Fruit fly (Drosophila melanogaster) whole organism, embryonic: ENCODE measurements around the gene Ir31a.

Experiments used
- CG10543 ChIP-seq: fragments of 200-800 bp; sonication (Bioruptor generic); optimal IDR thresholded peaks from 3 replicates; lab custom pipeline; 2017; ENCODE audit warnings: missing biosample characterization, mild to moderate bottlenecking, missing genetic modification characterization, moderate library complexity
- CG11560 ChIP-seq: fragments of 200-800 bp; sonication (Bioruptor generic); IDR thresholded peaks from 3 replicates; pipeline ENCODE4 v1.3.6; 2022; ENCODE audit warnings: missing biosample characterization, missing genetic modification characterization
- CG12659 ChIP-seq: fragments of 200-800 bp; sonication (Bioruptor generic); optimal IDR thresholded peaks from 3 replicates; lab custom pipeline; 2017; ENCODE audit warnings: mild to moderate bottlenecking, missing biosample characterization, missing genetic modification reagents, missing genetic modification characterization
- CG13296 ChIP-seq: fragments of 200-800 bp; sonication (Bioruptor generic); optimal IDR thresholded peaks from 3 replicates; lab custom pipeline; 2018; ENCODE audit warnings: missing biosample characterization, mild to moderate bottlenecking, missing genetic modification characterization
- CG13775 ChIP-seq: fragments of 200-800 bp; sonication (Bioruptor generic); optimal IDR thresholded peaks from 3 replicates; lab custom pipeline; 2017; ENCODE audit warnings: missing biosample characterization, mild to moderate bottlenecking, missing genetic modification characterization
- CG15011 ChIP-seq: fragments of 200-800 bp; sonication (Bioruptor generic); optimal IDR thresholded peaks from 3 replicates; lab custom pipeline; 2018; ENCODE audit warnings: missing biosample characterization, mild to moderate bottlenecking, missing genetic modification characterization
- CG15073 ChIP-seq: fragments of 200-800 bp; sonication (Bioruptor generic); optimal IDR thresholded peaks from 2 replicates; lab custom pipeline; 2016; ENCODE audit warnings: missing biosample characterization, missing genetic modification characterization
- CG15514 ChIP-seq: fragments of 200-800 bp; sonication (Bioruptor generic); optimal IDR thresholded peaks from 3 replicates; lab custom pipeline; 2017; ENCODE audit warnings: missing biosample characterization, missing genetic modification characterization, mild to moderate bottlenecking, moderate library complexity, missing genetic modification reagents
- CG16863 ChIP-seq: fragments of 200-800 bp; sonication (Bioruptor generic); optimal IDR thresholded peaks from 3 replicates; lab custom pipeline; 2016; ENCODE audit warnings: missing biosample characterization, missing genetic modification characterization
- CG17359 ChIP-seq: fragments of 200-800 bp; sonication (Bioruptor generic); optimal IDR thresholded peaks from 3 replicates; lab custom pipeline; 2018; ENCODE audit warnings: missing biosample characterization, mild to moderate bottlenecking, missing genetic modification characterization, moderate library complexity
- CG17361 ChIP-seq: fragments of 200-800 bp; sonication (Bioruptor generic); IDR thresholded peaks from 3 replicates; pipeline ENCODE4 v1.3.6; 2022; ENCODE audit warnings: missing biosample characterization, missing genetic modification characterization
- CG1792 ChIP-seq: fragments of 200-800 bp; sonication (Bioruptor generic); optimal IDR thresholded peaks from 2 replicates; lab custom pipeline; 2016; ENCODE audit warnings: missing biosample characterization, missing genetic modification characterization
- CG18599 ChIP-seq: fragments of 200-800 bp; sonication (Bioruptor generic); optimal IDR thresholded peaks from 3 replicates; lab custom pipeline; 2017; ENCODE audit warnings: missing biosample characterization, missing genetic modification characterization, mild to moderate bottlenecking, moderate library complexity, missing genetic modification reagents
- CG18619 ChIP-seq: fragments of 200-800 bp; sonication (Bioruptor generic); optimal IDR thresholded peaks from 3 replicates; lab custom pipeline; 2017; ENCODE audit warnings: missing biosample characterization, mild to moderate bottlenecking, missing genetic modification characterization
- CG2116 ChIP-seq: fragments of 200-800 bp; sonication (Bioruptor generic); optimal IDR thresholded peaks from 3 replicates; lab custom pipeline; 2018; ENCODE audit warnings: missing biosample characterization, mild to moderate bottlenecking, missing genetic modification characterization
- CG2129 ChIP-seq: fragments of 200-800 bp; sonication (Bioruptor generic); IDR thresholded peaks from 2 replicates; pipeline ENCODE4 v1.3.6; 2022; ENCODE audit warnings: missing biosample characterization, missing genetic modification characterization; ENCODE audit not compliant: partially characterized antibody
- CG4854 ChIP-seq: fragments of 200-800 bp; sonication (Bioruptor generic); optimal IDR thresholded peaks from 2 replicates; lab custom pipeline; 2016; ENCODE audit warnings: missing biosample characterization, missing genetic modification characterization, inconsistent platforms
- CG5245 ChIP-seq: fragments of 200-800 bp; sonication (Bioruptor generic); optimal IDR thresholded peaks from 3 replicates; lab custom pipeline; 2016; ENCODE audit warnings: missing biosample characterization, missing genetic modification characterization
- D ChIP-seq, 2 experiments: fragments of 200-800 bp in 1 of 2; fragments of >200 bp in 1 of 2; sonication (Bioruptor generic) in 1 of 2; optimal IDR thresholded peaks; 2 replicates in 1 of 2; 3 replicates in 1 of 2; lab custom pipeline; 2017; ENCODE audit warnings: mild to moderate bottlenecking in 1 of 2, missing biosample characterization in 1 of 2, missing genetic modification characterization in 1 of 2, missing genetic modification reagents in 1 of 2
- Dll ChIP-seq: fragments of 200-800 bp; sonication (Bioruptor generic); IDR thresholded peaks from 4 replicates; pipeline ENCODE4 v1.3.6; 2022; ENCODE audit warnings: missing biosample characterization, missing genetic modification characterization; ENCODE audit not compliant: partially characterized antibody
- Dref ChIP-seq: fragments of 200-800 bp; sonication (Bioruptor generic); IDR thresholded peaks from 2 replicates; pipeline ENCODE4 v1.3.6; 2022; ENCODE audit warnings: missing biosample characterization, missing genetic modification characterization
- HmgD ChIP-seq: fragments of 200-800 bp; sonication (Bioruptor generic); optimal IDR thresholded peaks from 3 replicates; lab custom pipeline; 2016; ENCODE audit warnings: missing biosample characterization, missing genetic modification characterization
- Hr3 ChIP-seq: fragments of 200-800 bp; sonication (Bioruptor generic); optimal IDR thresholded peaks from 3 replicates; lab custom pipeline; 2016; ENCODE audit warnings: missing biosample characterization, missing genetic modification characterization
- Mad ChIP-seq: fragments of 200-800 bp; sonication (Bioruptor generic); optimal IDR thresholded peaks from 2 replicates; lab custom pipeline; 2016; ENCODE audit warnings: missing biosample characterization, missing genetic modification characterization
- Meics ChIP-seq: fragments of 200-800 bp; sonication (Bioruptor generic); optimal IDR thresholded peaks from 2 replicates; lab custom pipeline; 2017; ENCODE audit warnings: missing biosample characterization, mild to moderate bottlenecking, missing genetic modification characterization
- NC2α ChIP-seq: fragments of 200-800 bp; sonication (Bioruptor generic); optimal IDR thresholded peaks from 2 replicates; lab custom pipeline; 2016; ENCODE audit warnings: missing biosample characterization, missing genetic modification characterization
- Scr ChIP-seq: fragments of 200-800 bp; sonication (Bioruptor generic); IDR thresholded peaks from 2 replicates; pipeline ENCODE4 v1.3.6; 2022; ENCODE audit warnings: missing biosample characterization, missing genetic modification characterization; ENCODE audit not compliant: partially characterized antibody
- ab ChIP-seq: fragments of 200-800 bp; sonication (Bioruptor generic); optimal IDR thresholded peaks from 2 replicates; lab custom pipeline; 2016; ENCODE audit warnings: missing biosample characterization, missing genetic modification characterization
- chif ChIP-seq, 2 experiments: fragments of 200-800 bp; sonication (Bioruptor generic); optimal IDR thresholded peaks; 3 replicates each; lab custom pipeline; 2016; ENCODE audit warnings: missing biosample characterization in 2 of 2, missing genetic modification characterization in 2 of 2
- cwo ChIP-seq: fragments of 200-800 bp; sonication (Bioruptor generic); optimal IDR thresholded peaks from 3 replicates; lab custom pipeline; 2017; ENCODE audit warnings: missing biosample characterization, missing genetic modification characterization, mild to moderate bottlenecking, moderate library complexity, missing genetic modification reagents
- dimm ChIP-seq: fragments of 200-800 bp; sonication (Bioruptor generic); IDR thresholded peaks from 2 replicates; pipeline ENCODE4 v1.3.6; 2022; ENCODE audit warnings: missing biosample characterization, missing genetic modification characterization
- esg ChIP-seq: fragments of 200-800 bp; sonication (Bioruptor generic); conservative IDR thresholded peaks from 2 replicates; pipeline ENCODE4 v1.3.6; 2022; ENCODE audit warnings: missing biosample characterization, missing genetic modification characterization
- fd3F ChIP-seq: fragments of 200-800 bp; sonication (Bioruptor generic); optimal IDR thresholded peaks from 2 replicates; lab custom pipeline; 2018; ENCODE audit warnings: missing biosample characterization, mild to moderate bottlenecking, missing genetic modification characterization, moderate library complexity
- hbn ChIP-seq: fragments of 200-800 bp; sonication (Bioruptor generic); IDR thresholded peaks from 2 replicates; pipeline ENCODE4 v1.3.6; 2022; ENCODE audit warnings: missing biosample characterization, missing genetic modification characterization; ENCODE audit not compliant: partially characterized antibody
- lola ChIP-seq, 3 experiments: fragments of >200 bp in 2 of 3; fragments of 200-800 bp in 1 of 3; sonication (Bioruptor generic) in 1 of 3; optimal IDR thresholded peaks; 2 replicates each; lab custom pipeline; 2017 to 2019; ENCODE audit warnings: missing biosample characterization in 3 of 3, missing genetic modification characterization in 3 of 3, mild to moderate bottlenecking in 1 of 3, moderate library complexity in 1 of 3
- lov ChIP-seq, 2 experiments: fragments of 200-800 bp in 1 of 2; fragments of >200 bp in 1 of 2; sonication (Bioruptor generic) in 1 of 2; IDR thresholded peaks in 1 of 2; optimal IDR thresholded peaks in 1 of 2; 2 replicates in 1 of 2; 3 replicates in 1 of 2; pipeline versions ENCODE4 v1.3.6 to Lab custom; 2017 to 2022; ENCODE audit warnings: missing biosample characterization in 1 of 2, missing genetic modification characterization in 1 of 2
- nerfin-1 ChIP-seq: fragments of 200-800 bp; sonication (Bioruptor generic); optimal IDR thresholded peaks from 3 replicates; lab custom pipeline; 2019; ENCODE audit warnings: missing biosample characterization, mild to moderate bottlenecking, missing genetic modification characterization, moderate library complexity
- nerfin-2 ChIP-seq: fragments of 200-800 bp; sonication (Bioruptor generic); IDR thresholded peaks from 2 replicates; pipeline ENCODE4 v1.3.6; 2022; ENCODE audit warnings: missing biosample characterization, missing genetic modification characterization; ENCODE audit not compliant: partially characterized antibody
- pb ChIP-seq: fragments of 200-800 bp; sonication (Bioruptor generic); optimal IDR thresholded peaks from 3 replicates; lab custom pipeline; 2016; ENCODE audit warnings: missing biosample characterization, missing genetic modification characterization
- phol ChIP-seq: fragments of 200-800 bp; sonication (Bioruptor generic); optimal IDR thresholded peaks from 3 replicates; lab custom pipeline; 2018; ENCODE audit warnings: missing biosample characterization, mild to moderate bottlenecking, missing genetic modification characterization, moderate library complexity
- sc ChIP-seq, 3 experiments: fragments of >200 bp in 2 of 3; fragments of 200-800 bp in 1 of 3; sonication (Bioruptor generic) in 1 of 3; optimal IDR thresholded peaks; 2 replicates in 2 of 3; 3 replicates in 1 of 3; lab custom pipeline; 2017; ENCODE audit warnings: mild to moderate bottlenecking in 1 of 3, missing biosample characterization in 1 of 3, missing genetic modification characterization in 1 of 3, missing genetic modification reagents in 1 of 3
- sens-2 ChIP-seq: fragments of 200-800 bp; sonication (Bioruptor generic); IDR thresholded peaks from 2 replicates; pipeline ENCODE4 v1.3.6; 2022; ENCODE audit warnings: missing biosample characterization, missing genetic modification characterization
- sqz ChIP-seq: fragments of 200-800 bp; sonication (Bioruptor generic); optimal IDR thresholded peaks from 3 replicates; lab custom pipeline; 2018; ENCODE audit warnings: missing biosample characterization, mild to moderate bottlenecking, missing genetic modification characterization
- tna ChIP-seq: fragments of 200-800 bp; sonication (Bioruptor generic); IDR thresholded peaks from 2 replicates; pipeline ENCODE4 v1.3.6; 2022; ENCODE audit warnings: missing biosample characterization, missing genetic modification characterization; ENCODE audit not compliant: partially characterized antibody
- unc-4 ChIP-seq: fragments of 200-800 bp; sonication (Bioruptor generic); IDR thresholded peaks from 2 replicates; pipeline ENCODE4 v1.3.6; 2022; ENCODE audit warnings: missing biosample characterization, missing genetic modification characterization; ENCODE audit not compliant: partially characterized antibody

Gene Ir31a

dm6 chr2L:10387869-10388726, 17.3 kb upstream of the Ir31a start, which contains the start of gene da (continued):
- TF ChIP-seq CG12659 (GFP tag; lab: Kevin White, UChicago), result peak; percentile 91
- TF ChIP-seq lola (GFP tag; optimal IDR thresholded peaks at IDR 0.05; lab: Kevin White, UChicago), result peak in 2 of 3 experiments; percentile 42 to 92
- TF ChIP-seq Hr3, result peak; percentile 61
- peak; percentile 57 for TF ChIP-seq CG16863 (GFP tag; lab: Kevin White, UChicago)
- TF ChIP-seq CG5245 (GFP tag; lab: Kevin White, UChicago), result peak; percentile 9
- TF ChIP-seq CG13775, result peak; percentile 49
- TF ChIP-seq sqz (GFP tag; lab: Kevin White, UChicago), result no peak
- peak; percentile 41 for TF ChIP-seq hbn (GFP tag; lab: Robert Waterston, UW)
- TF ChIP-seq Mad, result peak; percentile 39
- no peak for TF ChIP-seq CG11560 (tag; lab: Robert Waterston, UW)
- peak; percentile 61 for TF ChIP-seq Meics (GFP tag; lab: Kevin White, UChicago)
- no peak for TF ChIP-seq sc (optimal IDR thresholded peaks at IDR 0.05; lab: Kevin White, UChicago)
- no peak for TF ChIP-seq sc (GFP tag; optimal IDR thresholded peaks at IDR 0.05; lab: Kevin White, UChicago)
- no peak for TF ChIP-seq CG15073 (GFP tag; lab: Kevin White, UChicago)
- TF ChIP-seq phol (tag; lab: Kevin White, UChicago), result peak; percentile 100
- TF ChIP-seq lov (optimal IDR thresholded peaks at IDR 0.05; lab: Kevin White, UChicago), result no peak
- TF ChIP-seq lov (GFP tag; IDR thresholded peaks at IDR 0.05; lab: Robert Waterston, UW), result peak; percentile 64; the same call in 1 of the 3 replicates
- TF ChIP-seq Scr (GFP tag; lab: Robert Waterston, UW), result peak; percentile 59
- peak; percentile 35 for TF ChIP-seq fd3F (GFP tag; lab: Kevin White, UChicago)
- TF ChIP-seq CG18619 (GFP tag; lab: Kevin White, UChicago), result peak; percentile 61
- TF ChIP-seq CG18599 (GFP tag; lab: Kevin White, UChicago), result peak; percentile 45
- peak; percentile 68 for TF ChIP-seq CG17359 (tag; lab: Kevin White, UChicago)
- peak; percentile 36; the same call in 1 of the 2 replicates for TF ChIP-seq esg (GFP tag; lab: Robert Waterston, UW)
- peak; percentile 81 for TF ChIP-seq CG15514 (GFP tag; lab: Kevin White, UChicago)
- TF ChIP-seq CG1792, result peak; percentile 34
- TF ChIP-seq chif (GFP tag; optimal IDR thresholded peaks at IDR 0.05; lab: Kevin White, UChicago), result peak; percentile 44 to 55
- peak; percentile 65 for TF ChIP-seq nerfin-2
- peak; percentile 99 for TF ChIP-seq CG2116 (GFP tag; lab: Kevin White, UChicago)
- TF ChIP-seq CG13296 (GFP tag; lab: Kevin White, UChicago), result peak; percentile 16
- peak; percentile 53 for TF ChIP-seq HmgD (GFP tag; lab: Kevin White, UChicago)
- TF ChIP-seq CG4854 (GFP tag; lab: Kevin White, UChicago), result peak; percentile 8
- peak; percentile 46; the same call in 2 of the 4 replicates for TF ChIP-seq Dll (GFP tag; lab: Robert Waterston, UW)
- TF ChIP-seq Dref, result peak; percentile 92
- no peak for TF ChIP-seq D (optimal IDR thresholded peaks at IDR 0.05; lab: Kevin White, UChicago)
- no peak for TF ChIP-seq D (GFP tag; optimal IDR thresholded peaks at IDR 0.05; lab: Kevin White, UChicago)
- no peak for TF ChIP-seq ab (GFP tag; lab: Kevin White, UChicago)
- peak; percentile 13; the same call in 1 of the 2 replicates for TF ChIP-seq tna (GFP tag; lab: Robert Waterston, UW)
- no peak for TF ChIP-seq pb (GFP tag; lab: Kevin White, UChicago)
- peak; percentile 21 for TF ChIP-seq CG10543 (GFP tag; lab: Kevin White, UChicago)
- TF ChIP-seq dimm (GFP tag; lab: Robert Waterston, UW), result no peak
- no peak for TF ChIP-seq NC2α (GFP tag; lab: Kevin White, UChicago)
- TF ChIP-seq sens-2 (GFP tag; lab: Robert Waterston, UW), result no peak
- TF ChIP-seq CG15011, result no peak
- TF ChIP-seq cwo (GFP tag; lab: Kevin White, UChicago), result no peak
- no peak for TF ChIP-seq CG2129 (GFP tag; lab: Robert Waterston, UW)
- peak; percentile 54; the same call in 1 of the 2 replicates for TF ChIP-seq unc-4 (GFP tag; lab: Robert Waterston, UW)
- peak; percentile 58; the same call in 1 of the 3 replicates for TF ChIP-seq CG17361 (GFP tag; lab: Robert Waterston, UW)
- peak; percentile 31 for TF ChIP-seq nerfin-1 (tag; lab: Kevin White, UChicago)
